Fruit fly (Drosophila melanogaster): Measurements from ENCODE around the gene ttm2.

Gene ttm2

DNA sequence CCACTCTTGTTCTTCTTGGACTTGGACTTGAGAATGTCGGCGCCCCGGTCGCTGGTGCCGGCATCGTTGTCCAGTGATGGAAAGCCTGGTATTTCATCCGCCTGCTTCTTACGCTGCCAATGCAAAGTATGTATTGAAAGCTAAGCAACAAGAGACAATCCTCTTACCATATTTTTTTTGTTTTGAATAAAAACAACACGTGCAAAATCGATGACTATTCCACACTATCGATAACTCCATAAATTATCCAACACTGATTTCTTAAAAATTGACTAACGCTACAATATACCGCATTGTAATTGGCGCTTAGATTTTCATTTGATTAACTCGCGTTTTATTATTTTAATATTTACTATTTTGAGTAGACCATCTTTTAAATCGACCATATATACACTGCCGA, 49.5 kb downstream of the ttm2 start, which contains the start of gene CG32344 (continued):
- TF ChIP-seq CG12942 (GFP tag; optimal IDR thresholded peaks at IDR 0.05) (no peak), wek (GFP tag; optimal IDR thresholded peaks at IDR 0.05) (no peak), bab2 (GFP tag; optimal IDR thresholded peaks at IDR 0.05) (no peak), E2f1 (GFP tag; IDR thresholded peaks at IDR 0.05) (no peak), dysf (GFP tag; IDR thresholded peaks at IDR 0.05) (no peak), CG14965 (GFP tag; optimal IDR thresholded peaks at IDR 0.05; ENCODE audit: borderline replicate concordance) (no peak), CG31441 (GFP tag; IDR thresholded peaks at IDR 0.05) (no peak), kni (GFP tag; optimal IDR thresholded peaks at IDR 0.05) (no peak), nerfin-2 (GFP tag; IDR thresholded peaks at IDR 0.05; ENCODE audit: partially characterized antibody) (peak; percentile 12; the same call in 1 of the 2 replicates), CG14014 (GFP tag; IDR thresholded peaks at IDR 0.05) (no peak), Asciz (GFP tag; optimal IDR thresholded peaks at IDR 0.05) (no peak), grau (tag; optimal IDR thresholded peaks at IDR 0.05) (no peak), gt (GFP tag; IDR thresholded peaks at IDR 0.05) (no peak), gsb (GFP tag; IDR thresholded peaks at IDR 0.05) (no peak), sqz (GFP tag; optimal IDR thresholded peaks at IDR 0.05) (peak; percentile 85), unc-4 (GFP tag; IDR thresholded peaks at IDR 0.05; ENCODE audit: partially characterized antibody) (peak; percentile 81), GATAe (GFP tag; conservative IDR thresholded peaks at IDR 0.05) (no peak), bcd (GFP tag; optimal IDR thresholded peaks at IDR 0.05) (no peak), CG16813 (GFP tag; IDR thresholded peaks at IDR 0.05; ENCODE audit: partially characterized antibody) (peak; percentile 66), row (GFP tag; IDR thresholded peaks at IDR 0.05) (no peak), lilli (GFP tag; optimal IDR thresholded peaks at IDR 0.05) (no peak), eve (GFP tag; optimal IDR thresholded peaks at IDR 0.05) (no peak), Xbp1 (GFP tag; optimal IDR thresholded peaks at IDR 0.05) (no peak), zf30C (GFP tag; optimal IDR thresholded peaks at IDR 0.05) (no peak), CG16815 (GFP tag; optimal IDR thresholded peaks at IDR 0.05) (no peak), cwo (GFP tag; optimal IDR thresholded peaks at IDR 0.05) (peak; percentile 78), sd (tag; optimal IDR thresholded peaks at IDR 0.05) (no peak), B-H2 (GFP tag; optimal IDR thresholded peaks at IDR 0.05) (peak; percentile 40), CG10209 (GFP tag; optimal IDR thresholded peaks at IDR 0.05) (no peak), amos (GFP tag; IDR thresholded peaks at IDR 0.05; ENCODE audit: partially characterized antibody) (peak; percentile 76), ham (GFP tag; IDR thresholded peaks at IDR 0.05) (no peak), ken (GFP tag; IDR thresholded peaks at IDR 0.05) (no peak), gro (GFP tag; optimal IDR thresholded peaks at IDR 0.05) (peak; percentile 12), tna (GFP tag; IDR thresholded peaks at IDR 0.05; ENCODE audit: partially characterized antibody) (0 out of 2 replicates have a peak, but pooled peaks have one; percentile 35), stc (GFP tag; IDR thresholded peaks at IDR 0.05) (no peak), TFAM (GFP tag; optimal IDR thresholded peaks at IDR 0.05) (no peak), CG7963 (GFP tag; IDR thresholded peaks at IDR 0.05; ENCODE audit: partially characterized antibody) (no peak), sens (GFP tag) (peak; percentile 57), mirr (GFP tag; optimal IDR thresholded peaks at IDR 0.05) (no peak), CG7786 (GFP tag; optimal IDR thresholded peaks at IDR 0.05) (no peak), Doc3 (GFP tag; IDR thresholded peaks at IDR 0.05; ENCODE audit: partially characterized antibody) (peak; percentile 56; the same call in 2 of the 3 replicates), CG5953 (GFP tag; IDR thresholded peaks at IDR 0.05) (no peak), CG10543 (GFP tag; optimal IDR thresholded peaks at IDR 0.05) (no peak), YL-1 (GFP tag; optimal IDR thresholded peaks at IDR 0.05) (peak; percentile 90), z (GFP tag; IDR thresholded peaks at IDR 0.05) (no peak), CG2889 (GFP tag; IDR thresholded peaks at IDR 0.05) (no peak), CG9932 (GFP tag; IDR thresholded peaks at IDR 0.05) (no peak), ftz-f1 (GFP tag; optimal IDR thresholded peaks at IDR 0.05) (no peak), Nf-YA (GFP tag; IDR thresholded peaks at IDR 0.05) (no peak), CG18262 (tag; optimal IDR thresholded peaks at IDR 0.05) (no peak), luna (GFP tag; optimal IDR thresholded peaks at IDR 0.05) (no peak), onecut (GFP tag; IDR thresholded peaks at IDR 0.05) (no peak)
